Fruit fly (Drosophila melanogaster) whole organism, pupa: ENCODE results near the gene Gem2.

Source experiments
- CG10348 ChIP-seq: fragments of 200-800 bp; sonication (Bioruptor generic); IDR thresholded peaks from 2 replicates; pipeline ENCODE4 v1.3.6; 2022; ENCODE audit warnings: missing biosample characterization, missing genetic modification characterization
- CG13204 ChIP-seq: fragments of 200-800 bp; sonication (Bioruptor generic); optimal IDR thresholded peaks from 2 replicates; lab custom pipeline; 2018; ENCODE audit warnings: missing biosample characterization, mild to moderate bottlenecking, missing genetic modification characterization, moderate library complexity
- Snoo ChIP-seq: fragments of 200-800 bp; sonication (Bioruptor generic); optimal IDR thresholded peaks from 3 replicates; lab custom pipeline; 2017; ENCODE audit warnings: missing biosample characterization, mild to moderate bottlenecking, missing genetic modification characterization, inconsistent platforms

DNA sequence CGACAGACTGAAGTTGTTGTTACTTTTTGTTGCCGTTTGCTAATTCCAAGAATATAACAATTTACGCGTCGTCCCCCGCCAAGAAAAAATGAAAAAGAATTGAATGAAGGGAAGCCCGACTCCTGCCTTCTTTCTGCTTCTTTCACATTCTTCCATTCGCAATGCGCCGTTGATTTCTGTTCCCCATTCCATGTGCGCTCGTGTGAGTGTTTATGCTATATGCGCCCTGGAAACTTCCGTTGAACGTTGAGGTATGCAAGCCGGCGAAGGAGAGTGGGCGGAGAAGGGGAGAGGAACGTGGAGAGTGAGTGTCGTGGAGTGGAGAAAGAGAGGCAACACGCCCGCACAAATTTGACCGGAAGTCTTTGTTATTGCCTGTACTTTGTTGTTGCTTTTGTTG lies 21.1 kb downstream of the Gem2 start:
- peak; percentile 72 for TF ChIP-seq CG13204
- TF ChIP-seq Snoo, result no peak
- no peak for TF ChIP-seq CG10348
